Fruit fly (Drosophila melanogaster): ENCODE data around the gene CG31909.
A peak's percentile ranks its signal among the peaks of the same experiment; 100 is the strongest.

CG31909 gene

DNA sequence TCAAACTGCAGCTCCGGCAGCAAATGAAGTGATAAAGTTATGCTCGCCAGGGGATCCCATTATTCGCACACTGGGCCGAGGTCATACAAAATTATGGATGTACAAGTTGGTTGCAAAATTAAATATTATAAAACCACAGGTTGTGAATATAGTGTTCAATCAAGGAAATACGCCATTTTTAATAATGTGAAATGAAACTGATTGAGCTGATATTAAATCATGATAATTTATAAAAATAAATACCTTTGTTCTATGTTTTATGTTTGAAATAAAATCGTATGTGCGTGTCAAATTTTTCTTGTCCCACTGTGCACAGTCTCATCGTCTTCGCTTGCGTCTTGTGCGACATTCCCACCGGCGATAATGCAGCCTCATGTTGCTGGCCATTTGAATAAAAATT, 38.6 kb downstream of the CG31909 start (continued):
- TF ChIP-seq CG8089 (GFP tag; optimal IDR thresholded peaks at IDR 0.05) (no peak), CoRest (tag; optimal IDR thresholded peaks at IDR 0.05) (peak; percentile 82), sisA (GFP tag; IDR thresholded peaks at IDR 0.05) (peak; percentile 76), CG12659 (GFP tag; optimal IDR thresholded peaks at IDR 0.05) (peak; percentile 49), insv (GFP tag; optimal IDR thresholded peaks at IDR 0.05) (no peak), pfk (GFP tag; optimal IDR thresholded peaks at IDR 0.05) (no peak), H15 (GFP tag; IDR thresholded peaks at IDR 0.05) (peak; percentile 49; the same call in 2 of the 3 replicates), CG14441 (GFP tag; IDR thresholded peaks at IDR 0.05) (peak; percentile 60; the same call in 1 of the 2 replicates), tx (GFP tag; optimal IDR thresholded peaks at IDR 0.05) (no peak), nau (GFP tag; optimal IDR thresholded peaks at IDR 0.05) (peak; percentile 43), E2f2 (GFP tag; IDR thresholded peaks at IDR 0.05) (peak; percentile 35; the same call in 1 of the 2 replicates), nerfin-2 (GFP tag; IDR thresholded peaks at IDR 0.05; ENCODE audit: partially characterized antibody) (no peak), Mad (GFP tag; optimal IDR thresholded peaks at IDR 0.05) (peak; percentile 58), ham (GFP tag; IDR thresholded peaks at IDR 0.05) (no peak), D (optimal IDR thresholded peaks at IDR 0.05) (no peak), D (GFP tag; optimal IDR thresholded peaks at IDR 0.05) (peak; percentile 86), bsh (GFP tag; optimal IDR thresholded peaks at IDR 0.05) (peak; percentile 62 to 90), Stat92E (GFP tag; optimal IDR thresholded peaks at IDR 0.05) (peak in 1 of 3 experiments; percentile 24), tin (GFP tag; optimal IDR thresholded peaks at IDR 0.05) (peak; percentile 73), CG3838 (GFP tag; optimal IDR thresholded peaks at IDR 0.05) (no peak), Nf-YC (tag; optimal IDR thresholded peaks at IDR 0.05) (peak; percentile 26), CG9817 (tag; optimal IDR thresholded peaks at IDR 0.05) (peak; percentile 44), gem (tag; optimal IDR thresholded peaks at IDR 0.05) (peak; percentile 89), Vsx1 (GFP tag; optimal IDR thresholded peaks at IDR 0.05) (peak; percentile 34), CG3726 (GFP tag; IDR thresholded peaks at IDR 0.05) (peak; percentile 80; the same call in 2 of the 3 replicates), CG7556 (GFP tag; optimal IDR thresholded peaks at IDR 0.05) (peak; percentile 85), fd3F (GFP tag; optimal IDR thresholded peaks at IDR 0.05) (no peak), yki (optimal IDR thresholded peaks at IDR 0.05) (no peak), fru (optimal IDR thresholded peaks at IDR 0.05) (no peak), CG10147 (GFP tag; optimal IDR thresholded peaks at IDR 0.05) (peak; percentile 21), TFAM (GFP tag; optimal IDR thresholded peaks at IDR 0.05) (no peak), CG14050 (GFP tag; IDR thresholded peaks at IDR 0.05) (peak; percentile 56; the same call in 1 of the 3 replicates), D19B (GFP tag; optimal IDR thresholded peaks at IDR 0.05) (no peak), CG3847 (GFP tag; IDR thresholded peaks at IDR 0.05) (peak; percentile 37; the same call in 1 of the 2 replicates), CG11560 (tag; IDR thresholded peaks at IDR 0.05) (no peak), exex (tag; optimal IDR thresholded peaks at IDR 0.05) (no peak), CG9437 (GFP tag; optimal IDR thresholded peaks at IDR 0.05) (peak; percentile 43), CG17361 (GFP tag; IDR thresholded peaks at IDR 0.05) (peak; percentile 87), CG8478 (optimal IDR thresholded peaks at IDR 0.05) (no peak), zen (tag; optimal IDR thresholded peaks at IDR 0.05) (peak; percentile 85), fd96Cb (tag; optimal IDR thresholded peaks at IDR 0.05) (peak; percentile 88), Kr (GFP tag; optimal IDR thresholded peaks at IDR 0.05) (no peak), tll (GFP tag; optimal IDR thresholded peaks at IDR 0.05) (peak in 1 of 2 experiments; percentile 3), Fer1 (GFP tag; optimal IDR thresholded peaks at IDR 0.05) (no peak), bigmax (GFP tag; optimal IDR thresholded peaks at IDR 0.05) (no peak), crc (GFP tag; optimal IDR thresholded peaks at IDR 0.05) (no peak), knrl (GFP tag; IDR thresholded peaks at IDR 0.05; ENCODE audit: partially characterized antibody) (no peak; the same call in 2 of the 3 replicates), ato (GFP tag; IDR thresholded peaks at IDR 0.05; ENCODE audit: partially characterized antibody) (no peak), E2f1 (GFP tag; IDR thresholded peaks at IDR 0.05) (peak; percentile 46; the same call in 1 of the 2 replicates), slbo (GFP tag; IDR thresholded peaks at IDR 0.05) (no peak), Mrtf (GFP tag; IDR thresholded peaks at IDR 0.05) (peak; percentile 42; the same call in 2 of the 3 replicates)
